Worm (Caenorhabditis elegans) whole organism, L4/young adult: ENCODE measurements around the gene ZK1321.1.

ENCODE experiments used
- W03F9.2 ChIP-seq: fragments of 150-350 bp; optimal IDR thresholded peaks from 2 replicates; lab custom pipeline; 2014; ENCODE audit warnings: missing biosample characterization, missing genetic modification characterization
- dao-5 ChIP-seq: sonication (generic microtip); optimal IDR thresholded peaks from 2 replicates; lab custom pipeline; 2016; ENCODE audit warnings: missing genotype, missing genetic modification characterization, moderate library complexity, missing compliant biosample characterization
- him-1 ChIP-seq: sonication (generic microtip); optimal IDR thresholded peaks from 2 replicates; lab custom pipeline; 2016; ENCODE audit warnings: missing genotype, missing genetic modification reagents, missing genetic modification characterization, missing compliant biosample characterization

DNA sequence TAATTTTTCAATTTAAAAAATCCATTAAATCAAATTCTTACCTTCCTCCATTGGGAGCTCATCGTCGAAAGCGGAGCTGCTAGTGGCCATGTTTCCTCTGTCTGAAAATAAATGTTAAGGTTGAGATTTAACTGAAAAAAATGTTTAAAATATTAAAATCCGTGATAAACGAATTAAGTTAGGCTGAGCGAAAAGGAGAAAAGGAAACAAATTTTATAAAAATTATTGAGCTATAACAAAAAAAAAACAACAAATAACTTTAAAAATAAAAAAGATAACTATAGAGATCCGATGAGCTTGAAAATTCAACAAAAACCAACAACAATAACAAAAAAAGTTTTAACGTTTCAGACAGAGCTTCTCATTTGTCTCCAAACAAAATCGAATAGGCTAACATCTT lies 11.0 kb upstream of the ZK1321.1 start, which contains the start of gene pno-1:
- TF ChIP-seq him-1 (tag; lab: Kevin White, UChicago) (no peak), dao-5 (tag; lab: Kevin White, UChicago) (no peak), W03F9.2 (tag; lab: Kevin White, UChicago) (no peak)
